Fruit fly (Drosophila melanogaster) whole organism, embryonic: ENCODE measurements around the gene CG32639.
A peak's percentile ranks its signal among the peaks of the same experiment; 100 is the strongest.

Experiments
- Atf6 ChIP-seq: fragments of 200-800 bp; sonication (Bioruptor generic); IDR thresholded peaks from 2 replicates; pipeline ENCODE4 v1.3.6; 2022; ENCODE audit warnings: missing biosample characterization, missing genetic modification characterization
- CG10267 ChIP-seq: fragments of 200-800 bp; sonication (Bioruptor generic); optimal IDR thresholded peaks from 2 replicates; lab custom pipeline; 2018; ENCODE audit warnings: missing biosample characterization, mild to moderate bottlenecking, missing genetic modification characterization, moderate library complexity
- CG10274 ChIP-seq: fragments of 200-800 bp; sonication (Bioruptor generic); optimal IDR thresholded peaks from 3 replicates; lab custom pipeline; 2017; ENCODE audit warnings: missing biosample characterization, mild to moderate bottlenecking, missing genetic modification characterization
- CG11093 ChIP-seq: fragments of 200-800 bp; sonication (Bioruptor generic); IDR thresholded peaks from 3 replicates; pipeline ENCODE4 v1.3.6; 2022; ENCODE audit warnings: missing biosample characterization, missing genetic modification characterization
- CG12744 ChIP-seq: fragments of 200-800 bp; sonication (Bioruptor generic); optimal IDR thresholded peaks from 2 replicates; lab custom pipeline; 2016; ENCODE audit warnings: missing biosample characterization, missing genetic modification characterization
- CG12769 ChIP-seq: fragments of 200-800 bp; sonication (Bioruptor generic); optimal IDR thresholded peaks from 2 replicates; lab custom pipeline; 2019; ENCODE audit warnings: missing biosample characterization, mild to moderate bottlenecking, missing genetic modification characterization, moderate library complexity
- CG17829 ChIP-seq: fragments of 200-800 bp; optimal IDR thresholded peaks from 2 replicates; lab custom pipeline; 2019; ENCODE audit warnings: missing biosample characterization, mild to moderate bottlenecking, missing genetic modification characterization, moderate library complexity
- CG18476 ChIP-seq: fragments of 200-800 bp; sonication (Bioruptor generic); optimal IDR thresholded peaks from 2 replicates; lab custom pipeline; 2016; ENCODE audit warnings: missing biosample characterization, mild to moderate bottlenecking, missing genetic modification characterization
- CG2116 ChIP-seq: fragments of 200-800 bp; sonication (Bioruptor generic); optimal IDR thresholded peaks from 3 replicates; lab custom pipeline; 2018; ENCODE audit warnings: missing biosample characterization, mild to moderate bottlenecking, missing genetic modification characterization
- CG32767 ChIP-seq: fragments of 200-800 bp; sonication (Bioruptor generic); IDR thresholded peaks from 2 replicates; pipeline ENCODE4 v1.3.6; 2022; ENCODE audit warnings: missing biosample characterization, missing genetic modification characterization
- CG34224 ChIP-seq: fragments of 200-800 bp; sonication (Bioruptor generic); IDR thresholded peaks from 3 replicates; pipeline ENCODE4 v1.3.6; 2022; ENCODE audit warnings: missing biosample characterization, missing genetic modification characterization; ENCODE audit not compliant: partially characterized antibody
- CG4360 ChIP-seq: fragments of 200-800 bp; sonication (Bioruptor generic); IDR thresholded peaks from 2 replicates; pipeline ENCODE4 v1.3.6; 2022; ENCODE audit warnings: missing biosample characterization, missing genetic modification characterization
- CG4424 ChIP-seq: fragments of 200-800 bp; sonication (Bioruptor generic); optimal IDR thresholded peaks from 3 replicates; lab custom pipeline; 2016; ENCODE audit warnings: missing biosample characterization, missing genetic modification characterization
- CG4854 ChIP-seq: fragments of 200-800 bp; sonication (Bioruptor generic); optimal IDR thresholded peaks from 2 replicates; lab custom pipeline; 2016; ENCODE audit warnings: missing biosample characterization, missing genetic modification characterization, inconsistent platforms
- CG6254 ChIP-seq: fragments of 200-800 bp; sonication (Bioruptor generic); optimal IDR thresholded peaks from 3 replicates; lab custom pipeline; 2017; ENCODE audit warnings: mild to moderate bottlenecking, missing biosample characterization, missing genetic modification reagents, missing genetic modification characterization
- CG8089 ChIP-seq: fragments of 200-800 bp; sonication (Bioruptor generic); optimal IDR thresholded peaks from 3 replicates; lab custom pipeline; 2016; ENCODE audit warnings: missing biosample characterization, missing genetic modification characterization
- D ChIP-seq, 2 experiments: fragments of 200-800 bp in 1 of 2; fragments of >200 bp in 1 of 2; sonication (Bioruptor generic) in 1 of 2; optimal IDR thresholded peaks; 2 replicates in 1 of 2; 3 replicates in 1 of 2; lab custom pipeline; 2017; ENCODE audit warnings: mild to moderate bottlenecking in 1 of 2, missing biosample characterization in 1 of 2, missing genetic modification characterization in 1 of 2, missing genetic modification reagents in 1 of 2
- E2f2 ChIP-seq: fragments of 200-800 bp; sonication (Bioruptor generic); IDR thresholded peaks from 2 replicates; pipeline ENCODE4 v1.3.6; 2022; ENCODE audit warnings: missing biosample characterization, missing genetic modification characterization
- GATAe ChIP-seq: fragments of 200-800 bp; sonication (Bioruptor generic); conservative IDR thresholded peaks from 2 replicates; pipeline ENCODE4 v1.3.6; 2022; ENCODE audit warnings: missing biosample characterization, missing genetic modification characterization
- HLH3B ChIP-seq: fragments of 200-800 bp; sonication (Bioruptor generic); IDR thresholded peaks from 2 replicates; pipeline ENCODE4 v1.3.6; 2022; ENCODE audit warnings: missing biosample characterization, missing genetic modification characterization
- Hand ChIP-seq: fragments of 200-800 bp; sonication (Bioruptor generic); optimal IDR thresholded peaks from 2 replicates; lab custom pipeline; 2017; ENCODE audit warnings: mild to moderate bottlenecking, missing biosample characterization, missing genetic modification reagents, missing genetic modification characterization
- Kr ChIP-seq: fragments of 200-800 bp; sonication (Bioruptor generic); optimal IDR thresholded peaks from 2 replicates; lab custom pipeline; 2017; ENCODE audit warnings: missing biosample characterization, mild to moderate bottlenecking, missing genetic modification characterization
- MESR4 ChIP-seq: fragments of 200-800 bp; sonication (Bioruptor generic); optimal IDR thresholded peaks from 2 replicates; lab custom pipeline; 2018; ENCODE audit warnings: missing biosample characterization, mild to moderate bottlenecking, missing genetic modification characterization, moderate library complexity
- MTF-1 ChIP-seq: fragments of 200-800 bp; sonication (Bioruptor generic); optimal IDR thresholded peaks from 2 replicates; lab custom pipeline; 2018; ENCODE audit warnings: missing biosample characterization, mild to moderate bottlenecking, missing genetic modification characterization, borderline replicate concordance
- Oli ChIP-seq: fragments of 200-800 bp; sonication (Bioruptor generic); optimal IDR thresholded peaks from 2 replicates; lab custom pipeline; 2018; ENCODE audit warnings: missing biosample characterization, mild to moderate bottlenecking, missing genetic modification characterization, moderate library complexity
- Pdp1 ChIP-seq, 2 experiments: fragments of 200-800 bp; sonication (Bioruptor generic); optimal IDR thresholded peaks; 3 replicates each; lab custom pipeline; 2016; ENCODE audit warnings: missing biosample characterization in 2 of 2, missing genetic modification characterization in 2 of 2, mild to moderate bottlenecking in 1 of 2, moderate library complexity in 1 of 2
- Usf ChIP-seq: fragments of 200-800 bp; sonication (Bioruptor generic); optimal IDR thresholded peaks from 2 replicates; lab custom pipeline; 2017; ENCODE audit warnings: missing genotype, missing biosample characterization, missing genetic modification characterization
- amos ChIP-seq: fragments of 200-800 bp; sonication (Bioruptor generic); IDR thresholded peaks from 2 replicates; pipeline ENCODE4 v1.3.6; 2022; ENCODE audit warnings: missing biosample characterization, missing genetic modification characterization; ENCODE audit not compliant: partially characterized antibody
- btn ChIP-seq: fragments of 200-800 bp; sonication (Bioruptor generic); optimal IDR thresholded peaks from 2 replicates; lab custom pipeline; 2016; ENCODE audit warnings: missing biosample characterization, missing genetic modification characterization
- caup ChIP-seq: fragments of 200-800 bp; sonication (Bioruptor generic); optimal IDR thresholded peaks from 3 replicates; lab custom pipeline; 2017; ENCODE audit warnings: missing biosample characterization, mild to moderate bottlenecking, missing genetic modification characterization, moderate library complexity; ENCODE audit not compliant: severe bottlenecking
- dysf ChIP-seq: fragments of 200-800 bp; sonication (Bioruptor generic); IDR thresholded peaks from 3 replicates; pipeline ENCODE4 v1.3.6; 2022; ENCODE audit warnings: missing biosample characterization, missing genetic modification characterization
- ewg ChIP-seq: fragments of 200-800 bp; sonication (Bioruptor generic); optimal IDR thresholded peaks from 3 replicates; lab custom pipeline; 2017; ENCODE audit warnings: mild to moderate bottlenecking, missing biosample characterization, missing genetic modification reagents, missing genetic modification characterization
- exex ChIP-seq: fragments of 200-800 bp; sonication (Bioruptor generic); optimal IDR thresholded peaks from 4 replicates; lab custom pipeline; 2018; ENCODE audit warnings: missing biosample characterization, mild to moderate bottlenecking, missing genetic modification characterization, moderate library complexity
- fd102C ChIP-seq: fragments of 200-800 bp; sonication (Bioruptor generic); optimal IDR thresholded peaks from 2 replicates; lab custom pipeline; 2018; ENCODE audit warnings: missing biosample characterization, mild to moderate bottlenecking, missing genetic modification characterization, moderate library complexity
- ftz-f1 ChIP-seq: fragments of 200-800 bp; sonication (Bioruptor generic); optimal IDR thresholded peaks from 2 replicates; lab custom pipeline; 2016; ENCODE audit warnings: missing biosample characterization, missing genetic modification characterization
- fu2 ChIP-seq: fragments of 200-800 bp; sonication (Bioruptor generic); optimal IDR thresholded peaks from 2 replicates; lab custom pipeline; 2016; ENCODE audit warnings: missing biosample characterization, missing genetic modification characterization
- h ChIP-seq: fragments of >200 bp; optimal IDR thresholded peaks from 2 replicates; lab custom pipeline; 2017
- her ChIP-seq: fragments of 200-800 bp; sonication (Bioruptor generic); optimal IDR thresholded peaks from 2 replicates; lab custom pipeline; 2016; ENCODE audit warnings: missing biosample characterization, missing genetic modification characterization
- inv ChIP-seq: fragments of 200-800 bp; sonication (Bioruptor generic); IDR thresholded peaks from 2 replicates; pipeline ENCODE4 v1.3.6; 2022; ENCODE audit warnings: missing biosample characterization, missing genetic modification characterization; ENCODE audit not compliant: partially characterized antibody
- klu ChIP-seq: fragments of 200-800 bp; sonication (Bioruptor generic); IDR thresholded peaks from 2 replicates; pipeline ENCODE4 v1.3.6; 2022; ENCODE audit warnings: missing biosample characterization, missing genetic modification characterization
- lola ChIP-seq, 3 experiments: fragments of >200 bp in 2 of 3; fragments of 200-800 bp in 1 of 3; sonication (Bioruptor generic) in 1 of 3; optimal IDR thresholded peaks; 2 replicates each; lab custom pipeline; 2017 to 2019; ENCODE audit warnings: missing biosample characterization in 3 of 3, missing genetic modification characterization in 3 of 3, mild to moderate bottlenecking in 1 of 3, moderate library complexity in 1 of 3
- mam ChIP-seq: fragments of 200-800 bp; sonication (Bioruptor generic); optimal IDR thresholded peaks from 3 replicates; lab custom pipeline; 2016; ENCODE audit warnings: missing biosample characterization, missing genetic modification characterization
- sc ChIP-seq, 3 experiments: fragments of >200 bp in 2 of 3; fragments of 200-800 bp in 1 of 3; sonication (Bioruptor generic) in 1 of 3; optimal IDR thresholded peaks; 2 replicates in 2 of 3; 3 replicates in 1 of 3; lab custom pipeline; 2017; ENCODE audit warnings: mild to moderate bottlenecking in 1 of 3, missing biosample characterization in 1 of 3, missing genetic modification characterization in 1 of 3, missing genetic modification reagents in 1 of 3
- sim ChIP-seq: fragments of 200-800 bp; sonication (Bioruptor generic); IDR thresholded peaks from 2 replicates; pipeline ENCODE4 v1.3.6; 2022; ENCODE audit warnings: missing biosample characterization, missing genetic modification characterization
- sima ChIP-seq: fragments of 200-800 bp; sonication (Bioruptor generic); optimal IDR thresholded peaks from 2 replicates; lab custom pipeline; 2016; ENCODE audit warnings: missing biosample characterization, missing genetic modification characterization
- slbo ChIP-seq: fragments of 200-800 bp; sonication (Bioruptor generic); IDR thresholded peaks from 2 replicates; pipeline ENCODE4 v1.3.6; 2022; ENCODE audit warnings: missing biosample characterization, missing genetic modification characterization
- so ChIP-seq: fragments of 200-800 bp; sonication (Bioruptor generic); IDR thresholded peaks from 3 replicates; pipeline ENCODE4 v1.3.6; 2022; ENCODE audit warnings: missing biosample characterization, missing genetic modification characterization
- stwl ChIP-seq: fragments of 200-800 bp; sonication (Bioruptor generic); optimal IDR thresholded peaks from 3 replicates; lab custom pipeline; 2018; ENCODE audit warnings: missing biosample characterization, mild to moderate bottlenecking, missing genetic modification characterization, moderate library complexity
- toy ChIP-seq: fragments of 200-800 bp; sonication (Bioruptor generic); IDR thresholded peaks from 2 replicates; pipeline ENCODE4 v1.3.6; 2022; ENCODE audit warnings: missing biosample characterization, missing genetic modification characterization

CG32639 gene

dm6 chrX:13258757-13259067 is 22.3 kb upstream of the CG32639 start, which contains the start of gene comt (continued):
- no peak for TF ChIP-seq sc (optimal IDR thresholded peaks at IDR 0.05; lab: Kevin White, UChicago)
- TF ChIP-seq sc (GFP tag; optimal IDR thresholded peaks at IDR 0.05; lab: Kevin White, UChicago), result peak; percentile 31
- peak; percentile 14; the same call in 1 of the 2 replicates for TF ChIP-seq Atf6 (GFP tag; lab: Robert Waterston, UW)
- no peak for TF ChIP-seq CG8089 (GFP tag; lab: Kevin White, UChicago)
- no peak for TF ChIP-seq klu (GFP tag; lab: Robert Waterston, UW)
- no peak for TF ChIP-seq CG4360 (GFP tag; lab: Robert Waterston, UW)
- TF ChIP-seq CG12769 (tag; lab: Kevin White, UChicago), result no peak
- peak; percentile 49; the same call in 1 of the 3 replicates for TF ChIP-seq dysf (GFP tag; lab: Robert Waterston, UW)
- TF ChIP-seq CG6254, result peak; percentile 63
- TF ChIP-seq CG17829 (tag; lab: Kevin White, UChicago), result peak; percentile 73
- no peak for TF ChIP-seq ftz-f1 (GFP tag; lab: Kevin White, UChicago)
- no peak for TF ChIP-seq Kr (GFP tag; lab: Kevin White, UChicago)
- TF ChIP-seq CG10267, result peak; percentile 70
- TF ChIP-seq fu2 (GFP tag; lab: Kevin White, UChicago), result no peak
- TF ChIP-seq Pdp1 (GFP tag; optimal IDR thresholded peaks at IDR 0.05; lab: Kevin White, UChicago), result no peak
- TF ChIP-seq toy (GFP tag; lab: Robert Waterston, UW), result no peak
- TF ChIP-seq CG12744 (GFP tag; lab: Kevin White, UChicago), result no peak
- no peak for TF ChIP-seq MESR4 (GFP tag; lab: Kevin White, UChicago)
- TF ChIP-seq CG18476 (GFP tag; lab: Kevin White, UChicago), result peak; percentile 9
- TF ChIP-seq amos (GFP tag; lab: Robert Waterston, UW), result no peak
- peak; percentile 64 for TF ChIP-seq CG4424
- TF ChIP-seq ewg (GFP tag; lab: Kevin White, UChicago), result peak; percentile 88
- TF ChIP-seq CG32767 (GFP tag; lab: Robert Waterston, UW), result no peak
- no peak for TF ChIP-seq fd102C (GFP tag; lab: Kevin White, UChicago)
- TF ChIP-seq Hand (GFP tag; lab: Kevin White, UChicago), result no peak
- TF ChIP-seq btn, result no peak
- no peak for TF ChIP-seq CG4854 (GFP tag; lab: Kevin White, UChicago)
- TF ChIP-seq E2f2 (GFP tag; lab: Robert Waterston, UW), result 0 out of 2 replicates have a peak, but pooled peaks have one; percentile 39
- TF ChIP-seq stwl (tag; lab: Kevin White, UChicago), result peak; percentile 25
- no peak for TF ChIP-seq mam (GFP tag; lab: Kevin White, UChicago)
- TF ChIP-seq sima, result no peak
- TF ChIP-seq so, result no peak; the same call in 2 of the 3 replicates
- peak; percentile 47 for TF ChIP-seq caup (GFP tag; lab: Kevin White, UChicago)
- peak; percentile 57; the same call in 1 of the 2 replicates for TF ChIP-seq HLH3B
- no peak for TF ChIP-seq D (optimal IDR thresholded peaks at IDR 0.05; lab: Kevin White, UChicago)
- peak; percentile 48 for TF ChIP-seq D (GFP tag; optimal IDR thresholded peaks at IDR 0.05; lab: Kevin White, UChicago)
- TF ChIP-seq inv (GFP tag; lab: Robert Waterston, UW), result no peak
- TF ChIP-seq CG11093 (GFP tag; lab: Robert Waterston, UW), result no peak
- peak; percentile 70 for TF ChIP-seq CG2116 (GFP tag; lab: Kevin White, UChicago)
- TF ChIP-seq Usf (GFP tag; lab: Kevin White, UChicago), result peak; percentile 38
- no peak for TF ChIP-seq her
- no peak for TF ChIP-seq CG34224 (GFP tag; lab: Robert Waterston, UW)
- peak; percentile 54 for TF ChIP-seq Oli (tag; lab: Kevin White, UChicago)
- TF ChIP-seq MTF-1 (GFP tag; lab: Kevin White, UChicago), result peak; percentile 22
- peak in 1 of 3 experiments; percentile 69 for TF ChIP-seq lola (GFP tag; optimal IDR thresholded peaks at IDR 0.05; lab: Kevin White, UChicago)
- TF ChIP-seq slbo (GFP tag; lab: Robert Waterston, UW), result peak; percentile 47
- TF ChIP-seq exex (tag; lab: Kevin White, UChicago), result no peak
- TF ChIP-seq CG10274, result no peak
- TF ChIP-seq sim (GFP tag; lab: Robert Waterston, UW), result 0 out of 2 replicates have a peak, but pooled peaks have one; percentile 21
- no peak for TF ChIP-seq h (lab: Kevin White, UChicago)
- TF ChIP-seq GATAe (GFP tag; lab: Robert Waterston, UW), result no peak
